Worm (Caenorhabditis elegans) whole organism, L4 larva: ENCODE data around the gene sar-1.
A peak's percentile ranks its signal among the peaks of the same experiment; 100 is the strongest.

ENCODE experiments used
- D1046.2 ChIP-seq: fragments of 200-800 bp; sonication (Bioruptor generic); IDR thresholded peaks from 2 replicates; pipeline ENCODE4 v1.3.6; 2022; ENCODE audit warnings: missing genetic modification characterization, missing compliant biosample characterization
- F10B5.3 ChIP-seq: sonication (generic microtip); optimal IDR thresholded peaks from 2 replicates; lab custom pipeline; 2016; ENCODE audit warnings: mild to moderate bottlenecking, missing genetic modification characterization, missing compliant biosample characterization
- F49E8.2 ChIP-seq: sonication (generic microtip); optimal IDR thresholded peaks from 2 replicates; lab custom pipeline; 2016; ENCODE audit warnings: missing compliant biosample characterization, mild to moderate bottlenecking, missing genetic modification characterization, borderline replicate concordance
- Y48G9A.11 ChIP-seq: fragments of 200-800 bp; sonication (Bioruptor generic); IDR thresholded peaks from 2 replicates; pipeline ENCODE4 v1.3.6; 2022; ENCODE audit warnings: missing genetic modification reagents, missing genetic modification characterization, missing compliant biosample characterization
- Y5F2A.4 ChIP-seq: fragments of 200-800 bp; sonication (Bioruptor generic); optimal IDR thresholded peaks from 2 replicates; lab custom pipeline; 2018; ENCODE audit warnings: mild to moderate bottlenecking, missing genetic modification characterization, missing compliant biosample characterization
- Y75B8A.6 ChIP-seq: fragments of 200-800 bp; sonication (Bioruptor generic); IDR thresholded peaks from 2 replicates; pipeline ENCODE4 v1.3.6; 2022; ENCODE audit warnings: missing genetic modification reagents, missing genetic modification characterization, missing compliant biosample characterization
- ZK546.5 ChIP-seq, 2 experiments: sonication (generic microtip); optimal IDR thresholded peaks; 2 replicates each; lab custom pipeline; 2017; ENCODE audit warnings: missing biosample characterization in 2 of 2, missing genetic modification characterization in 2 of 2
- aha-1 ChIP-seq: fragments of 150-350 bp; peaks from one replicate; lab custom pipeline; 2014; ENCODE audit warnings: missing biosample characterization, missing genetic modification characterization
- aly-2 ChIP-seq: sonication (generic microtip); optimal IDR thresholded peaks from 2 replicates; lab custom pipeline; 2018; ENCODE audit warnings: missing biosample characterization, missing genetic modification characterization
- ama-1 ChIP-seq: fragments of 150-350 bp; optimal IDR thresholded peaks from 2 replicates; lab custom pipeline; 2014; ENCODE audit warnings: inconsistent platforms, mixed read lengths
- arid-1 ChIP-seq: fragments of 200-800 bp; sonication (Bioruptor generic); conservative IDR thresholded peaks from 2 replicates; pipeline ENCODE4 v1.3.6; 2022; ENCODE audit warnings: missing genetic modification reagents, missing genetic modification characterization, missing compliant biosample characterization
- attf-4 ChIP-seq: sonication (generic microtip); optimal IDR thresholded peaks from 3 replicates; lab custom pipeline; 2017; ENCODE audit warnings: missing biosample characterization, missing genetic modification characterization
- ceh-20 ChIP-seq: fragments of 200-800 bp; sonication (Bioruptor generic); IDR thresholded peaks from 2 replicates; pipeline ENCODE4 v1.3.6; 2022; ENCODE audit warnings: missing genetic modification reagents, missing genetic modification characterization, missing compliant biosample characterization
- ceh-28 ChIP-seq: fragments of 150-350 bp; optimal IDR thresholded peaks from 2 replicates; lab custom pipeline; 2014; ENCODE audit warnings: missing biosample characterization, missing genetic modification reagents, missing genetic modification characterization
- ceh-32 ChIP-seq: sonication (generic microtip); optimal IDR thresholded peaks from 2 replicates; lab custom pipeline; 2016; ENCODE audit warnings: mild to moderate bottlenecking, missing genetic modification characterization, missing compliant biosample characterization; ENCODE audit not compliant: poor library complexity
- ceh-82 ChIP-seq: sonication (generic microtip); optimal IDR thresholded peaks from 2 replicates; lab custom pipeline; 2017; ENCODE audit warnings: missing biosample characterization, missing genetic modification characterization
- ctbp-1 ChIP-seq: fragments of 200-800 bp; sonication (Bioruptor generic); IDR thresholded peaks from 2 replicates; pipeline ENCODE4 v1.3.6; 2022; ENCODE audit warnings: missing genetic modification reagents, missing genetic modification characterization, missing compliant biosample characterization
- daf-16 ChIP-seq, 3 experiments: sonication (generic microtip); optimal IDR thresholded peaks; 2 replicates each; lab custom pipeline; 2016 to 2017; ENCODE audit warnings: missing genetic modification characterization in 3 of 3, missing genetic modification reagents in 3 of 3, mild to moderate bottlenecking in 2 of 3, missing compliant biosample characterization in 2 of 3, missing biosample characterization in 1 of 3, moderate library complexity in 1 of 3
- daf-19 ChIP-seq: fragments of 200-800 bp; sonication (Bioruptor generic); conservative IDR thresholded peaks from 2 replicates; pipeline ENCODE4 v1.3.6; 2022; ENCODE audit warnings: missing genetic modification characterization, missing compliant biosample characterization
- dmd-6 ChIP-seq: fragments of 200-800 bp; sonication (Bioruptor generic); IDR thresholded peaks from 2 replicates; pipeline ENCODE4 v1.3.6; 2022; ENCODE audit warnings: missing genetic modification reagents, missing genetic modification characterization, missing compliant biosample characterization
- dve-1 ChIP-seq: sonication (generic microtip); optimal IDR thresholded peaks from 2 replicates; lab custom pipeline; 2017; ENCODE audit warnings: antibody characterized with exemption, mild to moderate bottlenecking, missing genetic modification characterization, missing compliant biosample characterization; ENCODE audit not compliant: insufficient read depth
- fkh-10 ChIP-seq: fragments of 150-350 bp; optimal IDR thresholded peaks from 2 replicates; lab custom pipeline; 2014; ENCODE audit warnings: missing biosample characterization, missing genetic modification reagents, missing genetic modification characterization
- fos-1 ChIP-seq: fragments of 150-350 bp; optimal IDR thresholded peaks from 2 replicates; lab custom pipeline; 2014; ENCODE audit warnings: missing biosample characterization, missing genetic modification characterization
- hmg-1.1 ChIP-seq: fragments of 200-800 bp; sonication (Bioruptor generic); IDR thresholded peaks from 2 replicates; pipeline ENCODE4 v1.3.6; 2022; ENCODE audit warnings: missing genetic modification reagents, missing genetic modification characterization, missing compliant biosample characterization
- lin-1 ChIP-seq: fragments of 200-800 bp; sonication (Bioruptor generic); IDR thresholded peaks from 2 replicates; pipeline ENCODE4 v1.3.6; 2022; ENCODE audit warnings: missing genetic modification reagents, missing genetic modification characterization, missing compliant biosample characterization
- lin-29 ChIP-seq: fragments of 200-800 bp; sonication (Bioruptor generic); IDR thresholded peaks from 2 replicates; pipeline ENCODE4 v1.3.6; 2022; ENCODE audit warnings: missing genetic modification reagents, missing genetic modification characterization, missing compliant biosample characterization
- lsy-2 ChIP-seq, 2 experiments: fragments of 150-350 bp in 1 of 2; sonication (generic microtip) in 1 of 2; optimal IDR thresholded peaks; 2 replicates each; lab custom pipeline; 2014 to 2017; ENCODE audit warnings: missing biosample characterization in 2 of 2, missing genetic modification characterization in 2 of 2
- madf-9 ChIP-seq: fragments of 200-800 bp; sonication (Bioruptor generic); conservative IDR thresholded peaks from 2 replicates; pipeline ENCODE4 v1.3.6; 2022; ENCODE audit warnings: missing genetic modification reagents, missing genetic modification characterization, missing compliant biosample characterization
- mxl-2 ChIP-seq: fragments of 200-800 bp; sonication (Bioruptor generic); conservative IDR thresholded peaks from 2 replicates; pipeline ENCODE4 v1.3.6; 2022; ENCODE audit warnings: missing genetic modification reagents, missing genetic modification characterization, missing compliant biosample characterization
- nhr-102 ChIP-seq: sonication (generic microtip); optimal IDR thresholded peaks from 2 replicates; lab custom pipeline; 2016; ENCODE audit warnings: mild to moderate bottlenecking, missing genetic modification characterization, moderate library complexity, missing compliant biosample characterization
- nhr-28 ChIP-seq: fragments of 150-350 bp; optimal IDR thresholded peaks from 2 replicates; lab custom pipeline; 2014; ENCODE audit warnings: missing biosample characterization, missing genetic modification characterization
- nhr-41 ChIP-seq: fragments of 200-800 bp; sonication (Bioruptor generic); IDR thresholded peaks from 2 replicates; pipeline ENCODE4 v1.3.6; 2022; ENCODE audit warnings: missing genetic modification reagents, missing genetic modification characterization, missing compliant biosample characterization
- nhr-48 ChIP-seq: sonication (generic microtip); optimal IDR thresholded peaks from 2 replicates; lab custom pipeline; 2016; ENCODE audit warnings: mild to moderate bottlenecking, missing genetic modification characterization, missing compliant biosample characterization
- nhr-77 ChIP-seq: fragments of 150-350 bp; optimal IDR thresholded peaks from 2 replicates; lab custom pipeline; 2014; ENCODE audit warnings: missing biosample characterization, missing genetic modification characterization
- sdz-12 ChIP-seq: fragments of 200-800 bp; sonication (Bioruptor generic); optimal IDR thresholded peaks from 2 replicates; lab custom pipeline; 2018; ENCODE audit warnings: mild to moderate bottlenecking, missing genetic modification characterization, missing compliant biosample characterization
- set-16 ChIP-seq: fragments of 200-800 bp; sonication (Bioruptor generic); IDR thresholded peaks from 2 replicates; pipeline ENCODE4 v1.3.6; 2022; ENCODE audit warnings: missing genetic modification reagents, missing genetic modification characterization, missing compliant biosample characterization
- spr-3 ChIP-seq: fragments of 200-800 bp; sonication (Bioruptor generic); optimal IDR thresholded peaks from 2 replicates; lab custom pipeline; 2018; ENCODE audit warnings: mild to moderate bottlenecking, missing genetic modification characterization, missing compliant biosample characterization
- tra-1 ChIP-seq: fragments of 200-800 bp; sonication (Bioruptor generic); IDR thresholded peaks from 2 replicates; pipeline ENCODE4 v1.3.6; 2022; ENCODE audit warnings: missing genetic modification reagents, missing genetic modification characterization, missing compliant biosample characterization
- unc-130 ChIP-seq: sonication (generic microtip); optimal IDR thresholded peaks from 2 replicates; lab custom pipeline; 2016; ENCODE audit warnings: missing genetic modification reagents, missing genetic modification characterization, missing compliant biosample characterization
- unc-62 ChIP-seq, 3 experiments: fragments of 150-350 bp in 1 of 3; sonication (generic microtip); optimal IDR thresholded peaks in 2 of 3; peaks in 1 of 3; 1 replicate in 1 of 3; 2 replicates in 2 of 3; lab custom pipeline; 2014 to 2017; ENCODE audit warnings: missing biosample characterization in 3 of 3, missing genetic modification characterization in 3 of 3, missing genetic modification reagents in 3 of 3, missing genotype in 1 of 3
- zfp-3 ChIP-seq: fragments of 200-800 bp; sonication (Bioruptor generic); conservative IDR thresholded peaks from 2 replicates; pipeline ENCODE4 v1.3.6; 2022; ENCODE audit warnings: missing genetic modification reagents, missing genetic modification characterization, missing compliant biosample characterization
- zip-11 ChIP-seq: fragments of 200-800 bp; sonication (Bioruptor generic); IDR thresholded peaks from 2 replicates; pipeline ENCODE4 v1.3.6; 2022; ENCODE audit warnings: missing genetic modification characterization, missing compliant biosample characterization
- zip-2 ChIP-seq: fragments of 150-350 bp; optimal IDR thresholded peaks from 2 replicates; lab custom pipeline; 2014; ENCODE audit warnings: missing biosample characterization, missing genetic modification characterization
- ztf-11 ChIP-seq: fragments of 150-350 bp; optimal IDR thresholded peaks from 2 replicates; lab custom pipeline; 2014; ENCODE audit warnings: missing biosample characterization, missing genetic modification characterization

Gene sar-1

ce11 chrIV:4469770-4470709 is 43.1 kb downstream of the sar-1 start (continued):
- TF ChIP-seq dve-1 (tag; lab: Kevin White, UChicago) (peak; percentile 75), nhr-102 (peak; percentile 51), madf-9 (0 out of 2 replicates have a peak, but pooled peaks have one; percentile 19), ztf-11 (tag; lab: Kevin White, UChicago) (no peak), unc-130 (GFP tag; lab: Kevin White, UChicago) (no peak), F49E8.2 (no peak), lin-29 (GFP tag; lab: Robert Waterston, UW) (0 out of 2 replicates have a peak, but pooled peaks have one; percentile 12), nhr-77 (tag; lab: Kevin White, UChicago) (no peak), ZK546.5 (tag; optimal IDR thresholded peaks at IDR 0.05; lab: Kevin White, UChicago) (no peak), unc-62 (GFP tag; optimal IDR thresholded peaks at IDR 0.05 in 1 of 2; lab: Kevin White, UChicago) (peak in 1 of 2 experiments; percentile 67), unc-62 (tag; optimal IDR thresholded peaks at IDR 0.05; lab: Kevin White, UChicago) (no peak), attf-4 (tag; lab: Kevin White, UChicago) (no peak), zip-11 (GFP tag; lab: Robert Waterston, UW) (no peak), nhr-28 (peak; percentile 13), aly-2 (tag; lab: Kevin White, UChicago) (no peak), zfp-3 (GFP tag; lab: Robert Waterston, UW) (peak; percentile 65), tra-1 (peak; percentile 65), sdz-12 (no peak), ctbp-1 (GFP tag; lab: Robert Waterston, UW) (no peak; the same call in none of the 2 replicates), fkh-10 (GFP tag; lab: Kevin White, UChicago) (peak; percentile 83), F10B5.3 (tag; lab: Kevin White, UChicago) (no peak)
- TF ChIP-seq, all 104 proteins: peak for 41

ce11 chrIV:4469055-4469454 is 44.1 kb downstream of the sar-1 start:
- TF ChIP-seq Y75B8A.6 (GFP tag; lab: Robert Waterston, UW) (0 out of 2 replicates have a peak, but pooled peaks have one; percentile 35), ceh-20 (GFP tag; lab: Robert Waterston, UW) (no peak), lsy-2 (tag; optimal IDR thresholded peaks at IDR 0.05; lab: Kevin White, UChicago) (no peak), aha-1 (tag; lab: Kevin White, UChicago) (peak; percentile 73), dmd-6 (GFP tag; lab: Robert Waterston, UW) (no peak), lin-1 (GFP tag; lab: Robert Waterston, UW) (no peak), unc-130 (GFP tag; lab: Kevin White, UChicago) (no peak), madf-9 (no peak), hmg-1.1 (GFP tag; lab: Robert Waterston, UW) (no peak), ama-1 (lab: Kevin White, UChicago) (peak; percentile 41), daf-19 (no peak), daf-16 (GFP tag; optimal IDR thresholded peaks at IDR 0.05; lab: Kevin White, UChicago) (no peak), daf-16 (tag; optimal IDR thresholded peaks at IDR 0.05; lab: Kevin White, UChicago) (no peak), spr-3 (no peak)

ce11 chrIV:4468046-4468727 is 44.9 kb downstream of the sar-1 start:
- TF ChIP-seq fos-1 (tag; lab: Kevin White, UChicago) = no peak
- TF ChIP-seq D1046.2 (GFP tag; lab: Robert Waterston, UW) = no peak
- no peak for TF ChIP-seq nhr-41 (GFP tag; lab: Robert Waterston, UW)
- peak; percentile 51 for TF ChIP-seq nhr-48 (tag; lab: Kevin White, UChicago)
- peak; percentile 33 to 72 for TF ChIP-seq lsy-2 (tag; optimal IDR thresholded peaks at IDR 0.05; lab: Kevin White, UChicago)
- peak; percentile 21 for TF ChIP-seq Y5F2A.4
- no peak for TF ChIP-seq ceh-32 (tag; lab: Kevin White, UChicago)
- TF ChIP-seq F10B5.3 (tag; lab: Kevin White, UChicago) = no peak
- TF ChIP-seq zip-2 (tag; lab: Kevin White, UChicago) = peak; percentile 29
- no peak for TF ChIP-seq set-16
- no peak for TF ChIP-seq daf-19
- TF ChIP-seq zfp-3 (GFP tag; lab: Robert Waterston, UW) = peak; percentile 89; the same call in 1 of the 2 replicates
- no peak for TF ChIP-seq Y48G9A.11
- no peak for TF ChIP-seq ceh-28 (tag; lab: Kevin White, UChicago)
- no peak for TF ChIP-seq madf-9
- no peak; the same call in 1 of the 2 replicates for TF ChIP-seq arid-1 (GFP tag; lab: Robert Waterston, UW)
- no peak for TF ChIP-seq ceh-82
- no peak for TF ChIP-seq mxl-2 (GFP tag; lab: Robert Waterston, UW)
- TF ChIP-seq ZK546.5 (tag; optimal IDR thresholded peaks at IDR 0.05; lab: Kevin White, UChicago) = no peak
